Fruit fly (Drosophila melanogaster) whole organism, prepupa: ENCODE data around the gene CG34135.
A peak's percentile ranks its signal among the peaks of the same experiment; 100 is the strongest.

Source experiments
- CG10631 ChIP-seq: fragments of 200-800 bp; sonication (Bioruptor generic); optimal IDR thresholded peaks from 2 replicates; lab custom pipeline; 2016; ENCODE audit warnings: missing biosample characterization, missing genetic modification characterization
- CG10669 ChIP-seq: fragments of 200-800 bp; sonication (Bioruptor generic); optimal IDR thresholded peaks from 3 replicates; lab custom pipeline; 2018; ENCODE audit warnings: missing biosample characterization, mild to moderate bottlenecking, missing genetic modification characterization, moderate library complexity
- CG11294 ChIP-seq: fragments of 200-800 bp; sonication (Bioruptor generic); IDR thresholded peaks from 2 replicates; pipeline ENCODE4 v1.3.6; 2022; ENCODE audit warnings: missing biosample characterization, missing genetic modification characterization
- CG11762 ChIP-seq: fragments of 200-800 bp; sonication (Bioruptor generic); optimal IDR thresholded peaks from 3 replicates; lab custom pipeline; 2016; ENCODE audit warnings: missing biosample characterization, missing genetic modification characterization; ENCODE audit not compliant: insufficient read depth
- CG15336 ChIP-seq: fragments of 200-800 bp; sonication (Bioruptor generic); IDR thresholded peaks from 2 replicates; pipeline ENCODE4 v1.3.6; 2022; ENCODE audit warnings: missing biosample characterization, missing genetic modification characterization
- CG1621 ChIP-seq: fragments of 200-800 bp; sonication (Bioruptor generic); optimal IDR thresholded peaks from 3 replicates; lab custom pipeline; 2018; ENCODE audit warnings: missing biosample characterization, mild to moderate bottlenecking, missing genetic modification characterization
- CG3032 ChIP-seq: fragments of 200-800 bp; optimal IDR thresholded peaks from 2 replicates; lab custom pipeline; 2019; ENCODE audit warnings: missing biosample characterization, mild to moderate bottlenecking, missing genetic modification characterization, moderate library complexity
- CG34406 ChIP-seq: fragments of 200-800 bp; sonication (Bioruptor generic); optimal IDR thresholded peaks from 3 replicates; lab custom pipeline; 2016; ENCODE audit warnings: missing biosample characterization, missing genetic modification characterization
- CG3919 ChIP-seq: fragments of 200-800 bp; sonication (Bioruptor generic); optimal IDR thresholded peaks from 3 replicates; lab custom pipeline; 2016; ENCODE audit warnings: missing biosample characterization, missing genetic modification characterization
- CG4318 ChIP-seq: fragments of 200-800 bp; sonication (Bioruptor generic); optimal IDR thresholded peaks from 3 replicates; lab custom pipeline; 2017; ENCODE audit warnings: missing biosample characterization, mild to moderate bottlenecking, missing genetic modification characterization
- CG6163 ChIP-seq: fragments of 200-800 bp; sonication (Bioruptor generic); IDR thresholded peaks from 3 replicates; pipeline ENCODE4 v1.3.6; 2022; ENCODE audit warnings: missing biosample characterization, missing genetic modification characterization
- CG6808 ChIP-seq: fragments of 200-800 bp; sonication (Bioruptor generic); optimal IDR thresholded peaks from 3 replicates; lab custom pipeline; 2017; ENCODE audit warnings: missing biosample characterization, missing genetic modification characterization, mild to moderate bottlenecking, moderate library complexity, missing genetic modification reagents
- CG6854 ChIP-seq: fragments of 200-800 bp; sonication (Bioruptor generic); optimal IDR thresholded peaks from 2 replicates; lab custom pipeline; 2017; ENCODE audit warnings: missing biosample characterization, mild to moderate bottlenecking, missing genetic modification characterization
- CG8119 ChIP-seq: fragments of 200-800 bp; sonication (Bioruptor generic); IDR thresholded peaks from 3 replicates; pipeline ENCODE4 v1.3.6; 2022; ENCODE audit warnings: missing biosample characterization, missing genetic modification characterization
- CG8319 ChIP-seq: fragments of 200-800 bp; sonication (Bioruptor generic); optimal IDR thresholded peaks from 3 replicates; lab custom pipeline; 2016; ENCODE audit warnings: missing biosample characterization, missing genetic modification characterization
- Eip75B ChIP-seq: fragments of 200-800 bp; sonication (Bioruptor generic); optimal IDR thresholded peaks from 3 replicates; lab custom pipeline; 2016; ENCODE audit warnings: missing biosample characterization, missing genetic modification characterization
- Eip78C ChIP-seq: fragments of 200-800 bp; sonication (Bioruptor generic); peaks from one replicate; lab custom pipeline; 2016; ENCODE audit warnings: missing biosample characterization, missing genetic modification characterization
- Eip93F ChIP-seq: fragments of 200-800 bp; sonication (Bioruptor generic); optimal IDR thresholded peaks from 2 replicates; lab custom pipeline; 2016; ENCODE audit warnings: missing biosample characterization, mild to moderate bottlenecking, missing genetic modification characterization
- Ets21C ChIP-seq: fragments of 200-800 bp; sonication (Bioruptor generic); optimal IDR thresholded peaks from 3 replicates; lab custom pipeline; 2016; ENCODE audit warnings: missing biosample characterization, missing genetic modification characterization
- Ets96B ChIP-seq: fragments of 200-800 bp; optimal IDR thresholded peaks from 2 replicates; lab custom pipeline; 2019; ENCODE audit warnings: missing biosample characterization, mild to moderate bottlenecking, missing genetic modification characterization, moderate library complexity
- Gug ChIP-seq: fragments of 200-800 bp; sonication (Bioruptor generic); IDR thresholded peaks from 2 replicates; pipeline ENCODE4 v1.3.6; 2022; ENCODE audit warnings: missing biosample characterization, missing genetic modification characterization
- Hr38 ChIP-seq: sonication (Bioruptor generic); optimal IDR thresholded peaks from 2 replicates; lab custom pipeline; 2016; ENCODE audit warnings: missing biosample characterization, missing genetic modification characterization
- Hr39 ChIP-seq: fragments of 200-800 bp; sonication (Bioruptor generic); optimal IDR thresholded peaks from 2 replicates; lab custom pipeline; 2016; ENCODE audit warnings: missing biosample characterization, missing genetic modification characterization
- Hr4 ChIP-seq: fragments of 200-800 bp; sonication (Bioruptor generic); optimal IDR thresholded peaks from 3 replicates; lab custom pipeline; 2016; ENCODE audit warnings: missing biosample characterization, missing genetic modification characterization
- Lpt ChIP-seq: fragments of 200-800 bp; sonication (Bioruptor generic); optimal IDR thresholded peaks from 3 replicates; lab custom pipeline; 2016; ENCODE audit warnings: missing biosample characterization, missing genetic modification characterization
- Met ChIP-seq: fragments of 200-800 bp; sonication (Bioruptor generic); optimal IDR thresholded peaks from 3 replicates; lab custom pipeline; 2016; ENCODE audit warnings: missing biosample characterization, missing genetic modification characterization
- OdsH ChIP-seq: fragments of 200-800 bp; sonication (Bioruptor generic); optimal IDR thresholded peaks from 3 replicates; lab custom pipeline; 2016; ENCODE audit warnings: missing biosample characterization, missing genetic modification characterization
- Smox ChIP-seq: fragments of 200-800 bp; sonication (Bioruptor generic); optimal IDR thresholded peaks from 3 replicates; lab custom pipeline; 2016; ENCODE audit warnings: missing biosample characterization, missing genetic modification characterization
- Sox102F ChIP-seq: fragments of 200-800 bp; sonication (Bioruptor generic); optimal IDR thresholded peaks from 2 replicates; lab custom pipeline; 2016; ENCODE audit warnings: missing biosample characterization, mild to moderate bottlenecking, missing genetic modification characterization
- achi ChIP-seq: fragments of 200-800 bp; sonication (Bioruptor generic); optimal IDR thresholded peaks from 3 replicates; lab custom pipeline; 2016; ENCODE audit warnings: missing biosample characterization, missing genetic modification characterization
- fd59A ChIP-seq: fragments of 200-800 bp; sonication (Bioruptor generic); optimal IDR thresholded peaks from 2 replicates; lab custom pipeline; 2017; ENCODE audit warnings: missing biosample characterization, mild to moderate bottlenecking, missing genetic modification characterization, missing genetic modification reagents
- fd85E ChIP-seq: fragments of 200-800 bp; sonication (Bioruptor generic); optimal IDR thresholded peaks from 3 replicates; lab custom pipeline; 2016; ENCODE audit warnings: missing biosample characterization, missing genetic modification characterization
- fkh ChIP-seq: fragments of 200-800 bp; sonication (Bioruptor generic); optimal IDR thresholded peaks from 3 replicates; lab custom pipeline; 2017; ENCODE audit warnings: missing biosample characterization, mild to moderate bottlenecking, missing genetic modification characterization, moderate library complexity
- lz ChIP-seq: fragments of 200-800 bp; sonication (Bioruptor generic); optimal IDR thresholded peaks from 3 replicates; lab custom pipeline; 2016; ENCODE audit warnings: missing biosample characterization, missing genetic modification characterization
- net ChIP-seq: fragments of 200-800 bp; sonication (Bioruptor generic); optimal IDR thresholded peaks from 3 replicates; lab custom pipeline; 2016; ENCODE audit warnings: missing biosample characterization, missing genetic modification characterization
- pdm3 ChIP-seq: fragments of 200-800 bp; sonication (Bioruptor generic); optimal IDR thresholded peaks from 3 replicates; lab custom pipeline; 2016; ENCODE audit warnings: missing biosample characterization, missing genetic modification characterization
- salr ChIP-seq, 2 experiments: fragments of 200-800 bp; sonication (Bioruptor generic); optimal IDR thresholded peaks; 3 replicates each; lab custom pipeline; 2016 to 2018; ENCODE audit warnings: missing biosample characterization in 2 of 2, missing genetic modification characterization in 2 of 2, mild to moderate bottlenecking in 1 of 2
- spab ChIP-seq: fragments of 200-800 bp; sonication (Bioruptor generic); optimal IDR thresholded peaks from 2 replicates; lab custom pipeline; 2017; ENCODE audit warnings: missing biosample characterization, mild to moderate bottlenecking, missing genetic modification characterization, missing genetic modification reagents
- ss ChIP-seq, 2 experiments: fragments of 200-800 bp; sonication (Bioruptor generic); optimal IDR thresholded peaks; 2 replicates in 1 of 2; 3 replicates in 1 of 2; lab custom pipeline; 2017 to 2018; ENCODE audit warnings: mild to moderate bottlenecking in 2 of 2, missing biosample characterization in 2 of 2, missing genetic modification characterization in 2 of 2, moderate library complexity in 1 of 2
- svp ChIP-seq: fragments of 200-800 bp; sonication (Bioruptor generic); peaks from one replicate; lab custom pipeline; 2016; ENCODE audit warnings: missing biosample characterization, missing genetic modification characterization
- topi ChIP-seq: fragments of 200-800 bp; sonication (Bioruptor generic); optimal IDR thresholded peaks from 3 replicates; lab custom pipeline; 2016; ENCODE audit warnings: missing biosample characterization, missing genetic modification characterization

Gene CG34135

DNA sequence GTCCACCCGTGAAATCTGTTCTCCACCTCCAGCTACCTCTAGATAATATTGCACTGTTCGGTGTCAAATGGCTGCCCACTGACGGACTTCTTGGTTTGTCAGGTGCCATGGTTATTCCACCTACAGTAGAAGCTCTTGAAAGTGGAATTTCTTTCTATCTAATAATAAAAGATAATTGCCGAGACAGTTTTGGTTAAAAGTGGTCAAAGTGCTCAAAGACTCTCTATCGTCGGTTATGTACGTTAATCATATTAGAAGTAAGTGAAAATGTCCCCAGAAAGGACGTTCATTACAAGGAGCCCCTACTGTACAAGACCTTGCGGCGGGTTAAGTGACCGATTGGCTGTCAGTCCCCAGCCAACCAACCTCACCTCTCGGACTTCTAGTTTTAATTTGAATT is 23.8 kb downstream of the CG34135 start (continued):
- TF ChIP-seq lz (GFP tag; lab: Kevin White, UChicago) (peak; percentile 51), pdm3 (GFP tag; lab: Kevin White, UChicago) (peak; percentile 50), CG8319 (no peak), net (GFP tag; lab: Kevin White, UChicago) (peak; percentile 18), CG8119 (GFP tag; lab: Robert Waterston, UW) (peak; percentile 44; the same call in 1 of the 3 replicates), CG11762 (GFP tag; lab: Kevin White, UChicago) (peak; percentile 2), fkh (GFP tag; lab: Kevin White, UChicago) (no peak), Smox (GFP tag; lab: Kevin White, UChicago) (peak; percentile 61), CG1621 (no peak), Eip75B (peak; percentile 43)
- TF ChIP-seq, all 60 proteins: peak for 39

DNA sequence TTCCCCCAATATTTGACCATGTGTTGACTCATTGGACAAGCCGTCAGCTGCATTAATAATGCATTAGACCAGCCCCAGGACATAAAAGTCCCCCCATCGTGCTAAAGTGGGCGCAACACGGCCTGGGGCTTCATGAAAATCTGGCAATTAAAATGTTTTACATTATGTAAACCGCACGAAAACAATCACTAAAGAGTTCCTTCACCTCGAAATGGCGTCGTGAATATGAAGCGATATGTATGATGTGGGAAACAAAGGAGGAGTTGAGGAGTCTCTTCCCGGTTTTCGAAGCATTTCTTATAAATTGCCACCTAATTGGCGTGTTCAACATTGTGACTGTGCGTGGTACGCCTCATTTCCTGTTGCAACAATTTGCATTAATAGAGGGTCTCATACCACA is 25.3 kb downstream of the CG34135 start:
- TF ChIP-seq lz (GFP tag; lab: Kevin White, UChicago) = no peak
- no peak for TF ChIP-seq CG3032
- TF ChIP-seq Eip78C (GFP tag; lab: Kevin White, UChicago) = peak; percentile 15

DNA sequence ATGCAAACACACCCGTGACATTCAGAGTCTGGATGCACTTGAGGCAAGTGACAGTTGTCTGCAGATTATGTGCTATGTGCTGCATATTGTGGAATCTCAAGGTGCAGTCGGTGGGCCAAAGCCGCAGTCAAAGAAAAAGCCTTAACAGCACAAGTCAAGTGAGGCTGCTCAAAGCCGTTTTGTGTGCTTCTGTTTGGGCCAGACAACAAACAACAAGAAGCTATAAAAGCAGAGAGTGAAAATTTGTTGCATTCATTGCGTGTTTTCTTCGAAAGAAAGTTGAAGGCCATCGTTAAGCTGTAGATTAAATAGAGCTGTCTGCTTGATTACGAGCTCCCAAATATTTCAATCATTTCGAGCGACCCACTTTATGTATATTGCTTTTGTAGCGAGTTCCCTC is 26.1 kb downstream of the CG34135 start:
- TF ChIP-seq Eip78C (GFP tag; lab: Kevin White, UChicago) (peak; percentile 21), fd59A (GFP tag; lab: Kevin White, UChicago) (no peak)

DNA sequence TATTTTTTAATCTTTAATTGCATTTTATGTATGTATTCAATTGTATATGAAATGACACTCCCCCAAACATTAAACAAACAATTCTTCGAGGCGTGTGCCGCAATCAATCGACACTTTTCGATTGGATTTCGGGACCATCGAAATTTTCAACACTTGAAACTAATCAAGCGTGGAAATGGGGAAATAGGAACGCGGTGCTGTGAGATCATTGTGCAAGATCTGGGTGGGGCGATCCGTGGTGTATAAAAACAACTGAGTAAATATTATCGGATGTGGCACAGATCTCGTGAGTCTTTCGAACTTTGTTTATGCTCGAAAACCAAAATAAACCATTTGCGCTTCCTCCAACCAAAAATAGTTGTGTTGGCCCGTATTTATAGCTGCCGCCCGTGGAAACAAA is 26.7 kb downstream of the CG34135 start:
- TF ChIP-seq CG15336 (no peak), OdsH (no peak), CG10669 (GFP tag; lab: Kevin White, UChicago) (no peak), svp (GFP tag; lab: Kevin White, UChicago) (no peak)

DNA sequence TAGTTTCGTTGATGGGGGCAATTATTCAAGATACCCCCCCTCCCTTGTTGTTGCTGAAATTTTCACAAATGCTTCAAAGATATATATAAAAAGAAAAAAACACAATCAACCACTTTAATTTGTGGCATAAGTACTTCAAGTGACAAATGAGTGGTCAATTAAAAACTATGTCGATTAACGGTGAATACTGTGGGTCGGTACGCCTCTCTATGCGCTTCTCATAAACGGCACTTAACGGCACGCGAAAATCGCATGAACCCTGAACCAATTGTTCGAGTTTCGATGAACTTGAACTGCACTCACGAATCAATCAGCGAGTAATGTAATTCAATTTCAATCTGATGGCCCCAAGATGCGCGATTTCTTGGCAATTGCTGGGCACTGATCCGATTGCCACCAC is 27.9 kb downstream of the CG34135 start:
- TF ChIP-seq Lpt = no peak
- TF ChIP-seq svp (GFP tag; lab: Kevin White, UChicago) = peak; percentile 74

DNA sequence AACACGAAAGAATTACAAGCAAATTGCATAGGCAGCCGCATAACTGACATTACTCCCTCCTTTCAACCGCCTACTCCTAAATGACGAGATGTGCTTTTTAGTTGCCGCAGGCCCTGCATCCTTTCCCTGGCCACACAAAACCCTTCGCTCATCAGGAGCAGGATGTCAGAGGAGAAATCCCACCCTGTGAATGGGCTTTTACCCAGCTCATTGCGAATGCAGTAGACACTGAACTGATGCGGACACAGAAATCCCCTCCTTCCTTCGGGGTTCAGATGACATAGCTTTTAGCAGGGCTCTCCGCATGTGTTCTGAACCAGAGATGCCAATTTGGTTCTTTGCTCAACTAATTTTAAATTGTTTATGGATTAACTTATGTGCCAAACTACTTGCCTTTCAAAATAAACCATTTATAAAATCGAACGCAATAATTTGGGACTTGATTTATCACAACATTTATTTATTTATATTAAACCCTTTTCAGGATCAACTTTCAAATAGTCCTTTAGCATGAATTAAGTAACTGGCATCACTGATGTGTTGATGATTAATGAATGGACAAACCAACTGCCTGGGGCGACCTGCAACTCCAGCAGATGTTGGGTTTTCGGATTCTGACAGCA is 28.7 kb downstream of the CG34135 start:
- peak; percentile 48 for TF ChIP-seq Ets96B (tag; lab: Kevin White, UChicago)
- no peak for TF ChIP-seq CG10631 (GFP tag; lab: Kevin White, UChicago)
- no peak for TF ChIP-seq CG3032
- TF ChIP-seq CG1621 = no peak
- TF ChIP-seq CG34406 (GFP tag; lab: Kevin White, UChicago) = no peak
- TF ChIP-seq spab (GFP tag; lab: Kevin White, UChicago) = peak; percentile 6
- TF ChIP-seq CG4318 (GFP tag; lab: Kevin White, UChicago) = no peak
- TF ChIP-seq CG6808 (GFP tag; lab: Kevin White, UChicago) = peak; percentile 27
- TF ChIP-seq pdm3 (GFP tag; lab: Kevin White, UChicago) = no peak
- no peak for TF ChIP-seq CG11762 (GFP tag; lab: Kevin White, UChicago)
- no peak for TF ChIP-seq Gug
- no peak for TF ChIP-seq Sox102F (GFP tag; lab: Kevin White, UChicago)
- no peak for TF ChIP-seq Hr38 (GFP tag; lab: Kevin White, UChicago)
- TF ChIP-seq CG3919 (GFP tag; lab: Kevin White, UChicago) = no peak
- TF ChIP-seq CG6854 (GFP tag; lab: Kevin White, UChicago) = no peak
- TF ChIP-seq fd85E (GFP tag; lab: Kevin White, UChicago) = no peak
- no peak for TF ChIP-seq salr (GFP tag; optimal IDR thresholded peaks at IDR 0.05; lab: Kevin White, UChicago)
- TF ChIP-seq Eip93F (GFP tag; lab: Kevin White, UChicago) = no peak
- TF ChIP-seq Hr39 (GFP tag; lab: Kevin White, UChicago) = no peak
- no peak for TF ChIP-seq CG11294 (GFP tag; lab: Robert Waterston, UW)
- peak; percentile 16 for TF ChIP-seq Eip78C (GFP tag; lab: Kevin White, UChicago)
- TF ChIP-seq CG6163 (GFP tag; lab: Robert Waterston, UW) = no peak
- TF ChIP-seq CG10669 (GFP tag; lab: Kevin White, UChicago) = peak; percentile 6
- no peak for TF ChIP-seq Hr4 (GFP tag; lab: Kevin White, UChicago)
- peak; percentile 24 for TF ChIP-seq Met (GFP tag; lab: Kevin White, UChicago)
- no peak for TF ChIP-seq Ets21C (GFP tag; lab: Kevin White, UChicago)
- TF ChIP-seq svp (GFP tag; lab: Kevin White, UChicago) = peak; percentile 48
- no peak for TF ChIP-seq topi
- no peak for TF ChIP-seq OdsH
- no peak for TF ChIP-seq net (GFP tag; lab: Kevin White, UChicago)
- TF ChIP-seq achi (GFP tag; lab: Kevin White, UChicago) = peak; percentile 3
- TF ChIP-seq ss (GFP tag; optimal IDR thresholded peaks at IDR 0.05; lab: Kevin White, UChicago) = peak in 1 of 2 experiments; percentile 25
